Fruit fly (Drosophila melanogaster): Measurements from ENCODE around the gene CG9853.

The CG9853 gene

DNA sequence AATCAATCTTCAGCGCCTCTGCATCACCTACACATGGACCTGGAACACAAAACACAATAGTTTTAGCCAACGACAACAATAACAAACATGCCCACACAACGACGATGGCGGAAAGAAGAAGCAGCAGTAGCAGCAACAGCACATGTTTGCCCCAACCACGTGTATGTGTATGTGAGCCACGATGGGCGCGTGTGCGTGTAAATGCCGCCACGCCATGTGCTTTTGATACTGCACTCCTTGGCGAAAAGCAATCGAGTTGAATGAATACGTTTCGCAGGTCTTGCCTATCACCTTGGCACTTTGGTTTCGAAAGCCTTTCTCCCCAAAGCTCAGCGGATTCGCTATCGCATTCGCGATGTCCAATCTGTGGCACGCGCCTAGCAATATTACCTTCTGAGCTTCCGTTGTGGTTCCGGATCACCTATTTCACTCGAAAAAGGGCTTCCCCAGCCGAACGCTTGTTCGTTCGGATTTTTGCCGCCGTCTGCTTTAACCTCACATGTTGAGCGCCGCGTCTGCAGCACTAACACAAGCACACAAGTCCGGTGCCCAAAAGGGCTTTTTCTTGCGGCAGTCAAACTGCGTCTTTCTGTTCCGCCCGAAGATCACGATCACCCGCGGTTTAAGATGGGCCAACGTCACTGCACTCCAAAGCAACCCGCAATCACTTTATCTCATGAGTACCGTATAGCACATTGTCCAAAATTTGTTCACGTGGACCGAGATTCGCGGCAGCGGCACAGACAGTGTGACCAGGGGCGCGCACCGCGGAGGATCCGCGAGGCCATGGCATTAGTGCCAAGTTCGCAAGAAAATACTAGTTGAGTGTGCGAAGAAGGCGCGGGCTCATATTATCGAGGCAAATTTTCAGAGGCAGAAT lies 27.0 kb upstream of the CG9853 start, which contains the start of gene srl (continued):
- TF ChIP-seq caup (GFP tag; optimal IDR thresholded peaks at IDR 0.05; ENCODE audit: severe bottlenecking) (no peak), zen2 (GFP tag; IDR thresholded peaks at IDR 0.05; ENCODE audit: partially characterized antibody) (0 out of 3 replicates have a peak, but pooled peaks have one; percentile 49), kay (GFP tag; optimal IDR thresholded peaks at IDR 0.05) (no peak), Ptx1 (GFP tag; IDR thresholded peaks at IDR 0.05) (no peak), vvl (GFP tag; IDR thresholded peaks at IDR 0.05) (no peak; the same call in 1 of the 2 replicates), vnd (GFP tag; IDR thresholded peaks at IDR 0.05; ENCODE audit: partially characterized antibody) (0 out of 3 replicates have a peak, but pooled peaks have one; percentile 19), kah (GFP tag; optimal IDR thresholded peaks at IDR 0.05) (peak; percentile 17), CG18011 (GFP tag; optimal IDR thresholded peaks at IDR 0.05) (peak; percentile 7), CG17328 (GFP tag; IDR thresholded peaks at IDR 0.05) (0 out of 2 replicates have a peak, but pooled peaks have one; percentile 29), CG1603 (tag; optimal IDR thresholded peaks at IDR 0.05) (peak; percentile 72), CG2678 (tag; optimal IDR thresholded peaks at IDR 0.05) (no peak), CG18262 (tag; optimal IDR thresholded peaks at IDR 0.05) (no peak), Max (GFP tag; optimal IDR thresholded peaks at IDR 0.05) (peak; percentile 85), btn (GFP tag; optimal IDR thresholded peaks at IDR 0.05) (no peak), maf-S (GFP tag; optimal IDR thresholded peaks at IDR 0.05) (no peak), CG1529 (GFP tag; optimal IDR thresholded peaks at IDR 0.05) (no peak), Rfx (GFP tag; IDR thresholded peaks at IDR 0.05) (peak; percentile 47; the same call in 1 of the 2 replicates), zfh1 (GFP tag; IDR thresholded peaks at IDR 0.05) (peak; percentile 35; the same call in 1 of the 3 replicates), wek (GFP tag; optimal IDR thresholded peaks at IDR 0.05) (peak; percentile 42), Nf-YA (GFP tag; IDR thresholded peaks at IDR 0.05) (no peak), Side (GFP tag; optimal IDR thresholded peaks at IDR 0.05) (no peak), gt (GFP tag; IDR thresholded peaks at IDR 0.05) (no peak), CG3726 (GFP tag; IDR thresholded peaks at IDR 0.05) (no peak), Ada2b (GFP tag; IDR thresholded peaks at IDR 0.05) (no peak), CG10654 (GFP tag; optimal IDR thresholded peaks at IDR 0.05) (no peak), esg (GFP tag; conservative IDR thresholded peaks at IDR 0.05) (no peak), CG2129 (GFP tag; IDR thresholded peaks at IDR 0.05; ENCODE audit: partially characterized antibody) (no peak), tup (GFP tag; optimal IDR thresholded peaks at IDR 0.05) (no peak), fd3F (GFP tag; optimal IDR thresholded peaks at IDR 0.05) (no peak), NK7.1 (GFP tag; optimal IDR thresholded peaks at IDR 0.05) (no peak), CG8388 (GFP tag; optimal IDR thresholded peaks at IDR 0.05) (no peak), Deaf1 (tag; optimal IDR thresholded peaks at IDR 0.05) (peak; percentile 78), HLH4C (GFP tag; IDR thresholded peaks at IDR 0.05; ENCODE audit: partially characterized antibody) (peak; percentile 46; the same call in 2 of the 3 replicates), Oaz (GFP tag; IDR thresholded peaks at IDR 0.05) (no peak), CrebB (tag; optimal IDR thresholded peaks at IDR 0.05) (peak; percentile 47), chm (GFP tag; IDR thresholded peaks at IDR 0.05) (no peak), CG15601 (tag; optimal IDR thresholded peaks at IDR 0.05) (no peak), rib (GFP tag; IDR thresholded peaks at IDR 0.05) (no peak), lola (GFP tag; optimal IDR thresholded peaks at IDR 0.05) (no peak), lov (optimal IDR thresholded peaks at IDR 0.05) (no peak), lov (GFP tag; IDR thresholded peaks at IDR 0.05) (no peak), sd (tag; optimal IDR thresholded peaks at IDR 0.05) (no peak), grn (GFP tag; optimal IDR thresholded peaks at IDR 0.05) (no peak), Sry-β (GFP tag; optimal IDR thresholded peaks at IDR 0.05) (no peak), Dll (GFP tag; IDR thresholded peaks at IDR 0.05; ENCODE audit: partially characterized antibody) (peak; percentile 55; the same call in 1 of the 4 replicates), CG12236 (GFP tag; optimal IDR thresholded peaks at IDR 0.05) (no peak), Ssrp (tag; optimal IDR thresholded peaks at IDR 0.05) (no peak), Hey (tag; optimal IDR thresholded peaks at IDR 0.05) (no peak), CG8478 (optimal IDR thresholded peaks at IDR 0.05) (peak; percentile 36)

Data from whole organism, embryonic.